Fruit fly (Drosophila melanogaster): ENCODE results near the gene lmgA.

Gene lmgA

dm6 chr2L:8488735-8489134, 39.7 kb downstream of the lmgA start, which contains the start of gene CG13088 (continued):
- TF ChIP-seq CG15601 (tag; optimal IDR thresholded peaks at IDR 0.05), result no peak
- TF ChIP-seq CG32772 (GFP tag; IDR thresholded peaks at IDR 0.05), result no peak
- peak; percentile 43 for TF ChIP-seq phol (tag; optimal IDR thresholded peaks at IDR 0.05)
- TF ChIP-seq pb (GFP tag; optimal IDR thresholded peaks at IDR 0.05), result no peak
- TF ChIP-seq CG30020 (tag; optimal IDR thresholded peaks at IDR 0.05), result no peak
- TF ChIP-seq Asciz (GFP tag; optimal IDR thresholded peaks at IDR 0.05), result peak; percentile 3
- no peak for TF ChIP-seq dati (GFP tag; IDR thresholded peaks at IDR 0.05)
- TF ChIP-seq bab2 (GFP tag; optimal IDR thresholded peaks at IDR 0.05), result peak; percentile 50
- TF ChIP-seq CG9797 (GFP tag; optimal IDR thresholded peaks at IDR 0.05), result no peak
- no peak for TF ChIP-seq scrt (GFP tag; optimal IDR thresholded peaks at IDR 0.05)
- TF ChIP-seq hth (optimal IDR thresholded peaks at IDR 0.05), result no peak
- no peak for TF ChIP-seq ATbp (GFP tag; optimal IDR thresholded peaks at IDR 0.05)
- no peak for TF ChIP-seq CG6254 (GFP tag; optimal IDR thresholded peaks at IDR 0.05)
- TF ChIP-seq CG6854 (GFP tag; optimal IDR thresholded peaks at IDR 0.05), result no peak
- no peak for TF ChIP-seq D19A (tag; optimal IDR thresholded peaks at IDR 0.05)
- no peak for TF ChIP-seq br (optimal IDR thresholded peaks at IDR 0.05)
- TF ChIP-seq amos (GFP tag; IDR thresholded peaks at IDR 0.05; ENCODE audit: partially characterized antibody), result peak; percentile 17; the same call in 1 of the 2 replicates
- no peak for TF ChIP-seq CG1832 (GFP tag; optimal IDR thresholded peaks at IDR 0.05)
- no peak for TF ChIP-seq CG15011 (GFP tag; optimal IDR thresholded peaks at IDR 0.05)
- TF ChIP-seq E2f1 (GFP tag; IDR thresholded peaks at IDR 0.05), result no peak
- no peak for TF ChIP-seq CG5953 (GFP tag; IDR thresholded peaks at IDR 0.05)
- peak; percentile 28 for TF ChIP-seq maf-S (GFP tag; optimal IDR thresholded peaks at IDR 0.05)
- no peak for TF ChIP-seq cato (GFP tag; optimal IDR thresholded peaks at IDR 0.05; ENCODE audit: borderline replicate concordance)
- no peak for TF ChIP-seq CG6765 (GFP tag; optimal IDR thresholded peaks at IDR 0.05)
- TF ChIP-seq HLH4C (GFP tag; IDR thresholded peaks at IDR 0.05; ENCODE audit: partially characterized antibody), result no peak
- TF ChIP-seq dmrt99B (tag; optimal IDR thresholded peaks at IDR 0.05), result no peak
- no peak for TF ChIP-seq gsb-n (tag; optimal IDR thresholded peaks at IDR 0.05)
- TF ChIP-seq az2 (GFP tag; optimal IDR thresholded peaks at IDR 0.05), result peak; percentile 16
- no peak for TF ChIP-seq CG12071 (GFP tag; optimal IDR thresholded peaks at IDR 0.05)
- TF ChIP-seq Eip74EF (GFP tag; optimal IDR thresholded peaks at IDR 0.05), result no peak
- TF ChIP-seq CG6654 (GFP tag; optimal IDR thresholded peaks at IDR 0.05), result no peak
- no peak for TF ChIP-seq nerfin-1 (tag; optimal IDR thresholded peaks at IDR 0.05)
- peak; percentile 36 for TF ChIP-seq CG13123 (GFP tag; optimal IDR thresholded peaks at IDR 0.05)
- peak; percentile 60; the same call in 1 of the 2 replicates for TF ChIP-seq slbo (GFP tag; IDR thresholded peaks at IDR 0.05)
- TF ChIP-seq otp (GFP tag; IDR thresholded peaks at IDR 0.05), result no peak
- no peak for TF ChIP-seq Awh (GFP tag; IDR thresholded peaks at IDR 0.05)
- TF ChIP-seq Dek (tag; optimal IDR thresholded peaks at IDR 0.05), result peak; percentile 6
- no peak for TF ChIP-seq Ravus (GFP tag; IDR thresholded peaks at IDR 0.05)
- TF ChIP-seq Usf (GFP tag; optimal IDR thresholded peaks at IDR 0.05), result no peak
- no peak for TF ChIP-seq sim (GFP tag; IDR thresholded peaks at IDR 0.05)
- 0 out of 3 replicates have a peak, but pooled peaks have one; percentile 21 for TF ChIP-seq Dbx (GFP tag; IDR thresholded peaks at IDR 0.05)
- no peak for TF ChIP-seq Hr78 (GFP tag; optimal IDR thresholded peaks at IDR 0.05)
- TF ChIP-seq CG1792 (GFP tag; optimal IDR thresholded peaks at IDR 0.05), result peak; percentile 6
- no peak for TF ChIP-seq CG10431 (GFP tag; optimal IDR thresholded peaks at IDR 0.05)
- no peak; the same call in none of the 2 replicates for TF ChIP-seq Rfx (GFP tag; IDR thresholded peaks at IDR 0.05)
- TF ChIP-seq Sry-δ (GFP tag; optimal IDR thresholded peaks at IDR 0.05), result peak; percentile 47
- no peak for TF ChIP-seq Scr (GFP tag; IDR thresholded peaks at IDR 0.05; ENCODE audit: partially characterized antibody)
- no peak for TF ChIP-seq lab (GFP tag; optimal IDR thresholded peaks at IDR 0.05)
- TF ChIP-seq Vsx1 (GFP tag; optimal IDR thresholded peaks at IDR 0.05), result no peak
- TF ChIP-seq CG12236 (GFP tag; optimal IDR thresholded peaks at IDR 0.05), result no peak
- TF ChIP-seq CG13424 (tag; optimal IDR thresholded peaks at IDR 0.05), result no peak
